Fruit fly (Drosophila melanogaster) whole organism, embryonic: ENCODE measurements around the gene Cog1.

Source experiments
- CG11696 ChIP-seq: fragments of 200-800 bp; sonication (Bioruptor generic); IDR thresholded peaks from 2 replicates; pipeline ENCODE4 v1.3.6; 2022; ENCODE audit warnings: missing biosample characterization, missing genetic modification characterization
- CG17361 ChIP-seq: fragments of 200-800 bp; sonication (Bioruptor generic); IDR thresholded peaks from 3 replicates; pipeline ENCODE4 v1.3.6; 2022; ENCODE audit warnings: missing biosample characterization, missing genetic modification characterization
- CG17802 ChIP-seq: fragments of 200-800 bp; sonication (Bioruptor generic); optimal IDR thresholded peaks from 2 replicates; lab custom pipeline; 2018; ENCODE audit warnings: missing biosample characterization, mild to moderate bottlenecking, missing genetic modification characterization, moderate library complexity
- CG2712 ChIP-seq: fragments of 200-800 bp; optimal IDR thresholded peaks from 3 replicates; lab custom pipeline; 2019; ENCODE audit warnings: missing biosample characterization, mild to moderate bottlenecking, missing genetic modification characterization, moderate library complexity
- CG34224 ChIP-seq: fragments of 200-800 bp; sonication (Bioruptor generic); IDR thresholded peaks from 3 replicates; pipeline ENCODE4 v1.3.6; 2022; ENCODE audit warnings: missing biosample characterization, missing genetic modification characterization; ENCODE audit not compliant: partially characterized antibody
- CG4282 ChIP-seq: fragments of 200-800 bp; sonication (Bioruptor generic); optimal IDR thresholded peaks from 2 replicates; lab custom pipeline; 2016; ENCODE audit warnings: missing biosample characterization, missing genetic modification characterization
- CG4404 ChIP-seq: fragments of 200-800 bp; sonication (Bioruptor generic); IDR thresholded peaks from 2 replicates; pipeline ENCODE4 v1.3.6; 2022; ENCODE audit warnings: missing biosample characterization, missing genetic modification characterization
- CG4424 ChIP-seq: fragments of 200-800 bp; sonication (Bioruptor generic); optimal IDR thresholded peaks from 3 replicates; lab custom pipeline; 2016; ENCODE audit warnings: missing biosample characterization, missing genetic modification characterization
- CG4707 ChIP-seq: fragments of 200-800 bp; sonication (Bioruptor generic); optimal IDR thresholded peaks from 2 replicates; lab custom pipeline; 2018; ENCODE audit warnings: missing biosample characterization, mild to moderate bottlenecking, missing genetic modification characterization, moderate library complexity
- CG6854 ChIP-seq: fragments of 200-800 bp; sonication (Bioruptor generic); optimal IDR thresholded peaks from 3 replicates; lab custom pipeline; 2017; ENCODE audit warnings: missing biosample characterization, mild to moderate bottlenecking, missing genetic modification characterization
- CG7271 ChIP-seq: fragments of 200-800 bp; sonication (Bioruptor generic); optimal IDR thresholded peaks from 2 replicates; lab custom pipeline; 2018; ENCODE audit warnings: missing biosample characterization, mild to moderate bottlenecking, missing genetic modification characterization, moderate library complexity
- CG8359 ChIP-seq: fragments of 200-800 bp; sonication (Bioruptor generic); optimal IDR thresholded peaks from 2 replicates; lab custom pipeline; 2017; ENCODE audit warnings: missing biosample characterization, mild to moderate bottlenecking, missing genetic modification characterization, borderline replicate concordance
- CG9817 ChIP-seq: fragments of 200-800 bp; sonication (Bioruptor generic); optimal IDR thresholded peaks from 2 replicates; lab custom pipeline; 2018; ENCODE audit warnings: missing biosample characterization, mild to moderate bottlenecking, missing genetic modification characterization, moderate library complexity
- Doc2 ChIP-seq: fragments of 200-800 bp; sonication (Bioruptor generic); IDR thresholded peaks from 2 replicates; pipeline ENCODE4 v1.3.6; 2022; ENCODE audit warnings: missing biosample characterization, missing genetic modification characterization
- Dp ChIP-seq: fragments of 200-800 bp; sonication (Bioruptor generic); optimal IDR thresholded peaks from 2 replicates; lab custom pipeline; 2018; ENCODE audit warnings: missing biosample characterization, mild to moderate bottlenecking, missing genetic modification characterization, moderate library complexity
- H2.0 ChIP-seq: fragments of 200-800 bp; sonication (Bioruptor generic); IDR thresholded peaks from 2 replicates; pipeline ENCODE4 v1.3.6; 2022; ENCODE audit warnings: missing biosample characterization, missing genetic modification characterization
- HLH4C ChIP-seq: fragments of 200-800 bp; sonication (Bioruptor generic); IDR thresholded peaks from 3 replicates; pipeline ENCODE4 v1.3.6; 2022; ENCODE audit warnings: missing biosample characterization, missing genetic modification characterization; ENCODE audit not compliant: partially characterized antibody
- Hey ChIP-seq: fragments of 200-800 bp; sonication (Bioruptor generic); optimal IDR thresholded peaks from 3 replicates; lab custom pipeline; 2018; ENCODE audit warnings: missing biosample characterization, mild to moderate bottlenecking, missing genetic modification characterization
- MTF-1 ChIP-seq: fragments of 200-800 bp; sonication (Bioruptor generic); optimal IDR thresholded peaks from 2 replicates; lab custom pipeline; 2018; ENCODE audit warnings: missing biosample characterization, mild to moderate bottlenecking, missing genetic modification characterization, borderline replicate concordance
- NK7.1 ChIP-seq: fragments of 200-800 bp; sonication (Bioruptor generic); optimal IDR thresholded peaks from 3 replicates; lab custom pipeline; 2016; ENCODE audit warnings: missing biosample characterization, missing genetic modification characterization
- Rfx ChIP-seq: fragments of 200-800 bp; sonication (Bioruptor generic); IDR thresholded peaks from 2 replicates; pipeline ENCODE4 v1.3.6; 2022; ENCODE audit warnings: missing biosample characterization, missing genetic modification characterization
- Rx ChIP-seq: fragments of 200-800 bp; sonication (Bioruptor generic); IDR thresholded peaks from 2 replicates; pipeline ENCODE4 v1.3.6; 2022; ENCODE audit warnings: missing biosample characterization, missing genetic modification characterization
- Sin3A ChIP-seq: fragments of >200 bp; optimal IDR thresholded peaks from 2 replicates; lab custom pipeline; 2018
- Sox102F ChIP-seq: fragments of 200-800 bp; sonication (Bioruptor generic); optimal IDR thresholded peaks from 2 replicates; lab custom pipeline; 2018; ENCODE audit warnings: missing biosample characterization, mild to moderate bottlenecking, missing genetic modification characterization, moderate library complexity
- Sry-β ChIP-seq: fragments of 200-800 bp; sonication (Bioruptor generic); optimal IDR thresholded peaks from 2 replicates; lab custom pipeline; 2018; ENCODE audit warnings: missing biosample characterization, mild to moderate bottlenecking, missing genetic modification characterization, moderate library complexity
- aop ChIP-seq: fragments of 200-800 bp; sonication (Bioruptor generic); IDR thresholded peaks from 2 replicates; pipeline ENCODE4 v1.3.6; 2022; ENCODE audit warnings: missing biosample characterization, missing genetic modification characterization
- cas ChIP-seq: fragments of 200-800 bp; sonication (Bioruptor generic); IDR thresholded peaks from 2 replicates; pipeline ENCODE4 v1.3.6; 2022; ENCODE audit warnings: missing biosample characterization, missing genetic modification characterization
- chm ChIP-seq: fragments of 200-800 bp; sonication (Bioruptor generic); IDR thresholded peaks from 2 replicates; pipeline ENCODE4 v1.3.6; 2022; ENCODE audit warnings: missing biosample characterization, missing genetic modification characterization
- chn ChIP-seq: fragments of 200-800 bp; sonication (Bioruptor generic); optimal IDR thresholded peaks from 2 replicates; lab custom pipeline; 2016; ENCODE audit warnings: missing biosample characterization, missing genetic modification characterization
- crc ChIP-seq: fragments of 200-800 bp; sonication (Bioruptor generic); optimal IDR thresholded peaks from 2 replicates; lab custom pipeline; 2016; ENCODE audit warnings: missing biosample characterization, missing genetic modification characterization
- dmrt11E ChIP-seq: fragments of 200-800 bp; sonication (Bioruptor generic); optimal IDR thresholded peaks from 3 replicates; lab custom pipeline; 2018; ENCODE audit warnings: missing biosample characterization, mild to moderate bottlenecking, missing genetic modification characterization, moderate library complexity
- eyg ChIP-seq: fragments of 200-800 bp; sonication (Bioruptor generic); optimal IDR thresholded peaks from 3 replicates; lab custom pipeline; 2016; ENCODE audit warnings: missing biosample characterization, missing genetic modification characterization
- fu2 ChIP-seq: fragments of 200-800 bp; sonication (Bioruptor generic); optimal IDR thresholded peaks from 2 replicates; lab custom pipeline; 2016; ENCODE audit warnings: missing biosample characterization, missing genetic modification characterization
- gem ChIP-seq: fragments of 200-800 bp; sonication (Bioruptor generic); optimal IDR thresholded peaks from 2 replicates; lab custom pipeline; 2019; ENCODE audit warnings: missing biosample characterization, mild to moderate bottlenecking, missing genetic modification characterization, moderate library complexity
- grau ChIP-seq: fragments of 200-800 bp; optimal IDR thresholded peaks from 3 replicates; lab custom pipeline; 2019; ENCODE audit warnings: missing biosample characterization, mild to moderate bottlenecking, missing genetic modification characterization, moderate library complexity
- lab ChIP-seq: fragments of 200-800 bp; sonication (Bioruptor generic); optimal IDR thresholded peaks from 3 replicates; lab custom pipeline; 2017; ENCODE audit warnings: missing biosample characterization, missing genetic modification characterization, mild to moderate bottlenecking, moderate library complexity, missing genetic modification reagents
- lbe ChIP-seq: fragments of 200-800 bp; sonication (Bioruptor generic); optimal IDR thresholded peaks from 2 replicates; lab custom pipeline; 2016; ENCODE audit warnings: missing biosample characterization, mild to moderate bottlenecking, missing genetic modification characterization
- pan ChIP-seq, 4 experiments: fragments of >200 bp in 3 of 4; fragments of 200-800 bp in 1 of 4; sonication (Bioruptor generic) in 1 of 4; optimal IDR thresholded peaks in 3 of 4; IDR thresholded peaks in 1 of 4; 2 replicates each; pipeline versions ENCODE4 v1.3.6 to Lab custom; 2017 to 2022; ENCODE audit warnings: missing biosample characterization in 2 of 4, missing genetic modification characterization in 2 of 4, mixed read lengths in 1 of 4
- pb ChIP-seq: fragments of 200-800 bp; sonication (Bioruptor generic); optimal IDR thresholded peaks from 3 replicates; lab custom pipeline; 2016; ENCODE audit warnings: missing biosample characterization, missing genetic modification characterization
- psq ChIP-seq: fragments of 200-800 bp; sonication (Bioruptor generic); optimal IDR thresholded peaks from 2 replicates; lab custom pipeline; 2017; ENCODE audit warnings: missing biosample characterization, missing genetic modification characterization
- run ChIP-seq: fragments of 200-800 bp; sonication (Bioruptor generic); optimal IDR thresholded peaks from 3 replicates; lab custom pipeline; 2018; ENCODE audit warnings: missing biosample characterization, mild to moderate bottlenecking, missing genetic modification characterization
- shn ChIP-seq: fragments of 200-800 bp; sonication (Bioruptor generic); optimal IDR thresholded peaks from 3 replicates; lab custom pipeline; 2016; ENCODE audit warnings: missing biosample characterization, missing genetic modification characterization
- trem ChIP-seq: fragments of 200-800 bp; optimal IDR thresholded peaks from 3 replicates; lab custom pipeline; 2019; ENCODE audit warnings: missing biosample characterization, mild to moderate bottlenecking, missing genetic modification characterization, moderate library complexity
- tup ChIP-seq: fragments of 200-800 bp; sonication (Bioruptor generic); optimal IDR thresholded peaks from 2 replicates; lab custom pipeline; 2016; ENCODE audit warnings: missing biosample characterization, mild to moderate bottlenecking, missing genetic modification characterization, moderate library complexity
- unpg ChIP-seq: fragments of 200-800 bp; sonication (Bioruptor generic); optimal IDR thresholded peaks from 3 replicates; lab custom pipeline; 2018; ENCODE audit warnings: missing biosample characterization, mild to moderate bottlenecking, missing genetic modification characterization, moderate library complexity
- vnd ChIP-seq: fragments of 200-800 bp; sonication (Bioruptor generic); IDR thresholded peaks from 3 replicates; pipeline ENCODE4 v1.3.6; 2022; ENCODE audit warnings: missing biosample characterization, missing genetic modification characterization; ENCODE audit not compliant: partially characterized antibody
- wek ChIP-seq: fragments of 200-800 bp; sonication (Bioruptor generic); optimal IDR thresholded peaks from 3 replicates; lab custom pipeline; 2018; ENCODE audit warnings: missing biosample characterization, mild to moderate bottlenecking, missing genetic modification characterization, moderate library complexity
- zen2 ChIP-seq: fragments of 200-800 bp; sonication (Bioruptor generic); IDR thresholded peaks from 3 replicates; pipeline ENCODE4 v1.3.6; 2022; ENCODE audit warnings: missing biosample characterization, missing genetic modification characterization; ENCODE audit not compliant: partially characterized antibody
- zf30C ChIP-seq: fragments of 200-800 bp; sonication (Bioruptor generic); optimal IDR thresholded peaks from 3 replicates; lab custom pipeline; 2018; ENCODE audit warnings: missing biosample characterization, mild to moderate bottlenecking, missing genetic modification characterization
- zfh2 ChIP-seq: fragments of 200-800 bp; sonication (Bioruptor generic); optimal IDR thresholded peaks from 2 replicates; lab custom pipeline; 2016; ENCODE audit warnings: missing biosample characterization, missing genetic modification characterization

Gene Cog1

DNA sequence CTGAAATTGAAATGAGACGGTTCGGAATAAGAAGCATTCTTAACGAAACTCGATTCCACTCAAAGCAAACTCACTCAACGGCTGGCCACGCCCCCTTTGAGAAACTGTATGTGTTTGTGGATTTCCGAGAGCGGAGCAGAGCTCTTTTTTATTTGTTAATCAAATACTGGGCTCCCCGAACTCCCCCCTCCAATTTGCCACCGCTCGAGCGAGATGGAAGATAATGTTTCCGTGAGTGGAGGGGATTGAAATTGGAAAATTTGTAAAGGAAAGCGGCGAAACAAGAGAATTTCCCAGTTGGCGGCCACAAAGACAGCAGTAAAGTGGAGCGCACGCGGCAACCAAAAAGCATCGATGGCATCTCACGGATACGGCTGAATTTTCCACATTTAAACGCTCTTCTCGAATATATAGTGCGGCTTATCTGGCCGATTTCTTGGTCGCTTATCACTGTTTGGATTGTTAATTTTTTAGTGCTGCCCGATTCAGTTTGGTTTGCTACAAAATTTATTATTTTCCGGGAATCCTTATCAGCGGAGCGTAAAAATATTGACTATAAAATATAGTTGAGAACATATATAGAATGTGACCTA, 25.1 kb upstream of the Cog1 start (continued):
- TF ChIP-seq cas (no peak), CG17361 (GFP tag; lab: Robert Waterston, UW) (no peak), NK7.1 (GFP tag; lab: Kevin White, UChicago) (no peak), zf30C (GFP tag; lab: Kevin White, UChicago) (no peak), shn (GFP tag; lab: Kevin White, UChicago) (no peak), CG7271 (no peak), CG4424 (GFP tag; lab: Kevin White, UChicago) (no peak), run (tag; lab: Kevin White, UChicago) (no peak), Rfx (GFP tag; lab: Robert Waterston, UW) (0 out of 2 replicates have a peak, but pooled peaks have one; percentile 9), CG4282 (GFP tag; lab: Kevin White, UChicago) (no peak), grau (tag; lab: Kevin White, UChicago) (no peak), wek (GFP tag; lab: Kevin White, UChicago) (no peak), trem (tag; lab: Kevin White, UChicago) (no peak), CG9817 (tag; lab: Kevin White, UChicago) (no peak), chn (no peak), gem (tag; lab: Kevin White, UChicago) (no peak), zen2 (GFP tag; lab: Robert Waterston, UW) (peak; percentile 27; the same call in 1 of the 3 replicates), psq (GFP tag; lab: Kevin White, UChicago) (no peak), Hey (tag; lab: Kevin White, UChicago) (no peak), Sin3A (lab: Kevin White, UChicago) (no peak), lab (GFP tag; lab: Kevin White, UChicago) (no peak), H2.0 (no peak), CG2712 (tag; lab: Kevin White, UChicago) (no peak), CG4404 (GFP tag; lab: Robert Waterston, UW) (no peak), CG11696 (GFP tag; lab: Robert Waterston, UW) (no peak), CG34224 (GFP tag; lab: Robert Waterston, UW) (no peak), eyg (GFP tag; lab: Kevin White, UChicago) (no peak), HLH4C (GFP tag; lab: Robert Waterston, UW) (no peak; the same call in 2 of the 3 replicates), chm (GFP tag; lab: Robert Waterston, UW) (peak; percentile 60; the same call in 1 of the 2 replicates), crc (GFP tag; lab: Kevin White, UChicago) (no peak), lbe (GFP tag; lab: Kevin White, UChicago) (no peak), Doc2 (GFP tag; lab: Robert Waterston, UW) (no peak), unpg (GFP tag; lab: Kevin White, UChicago) (peak; percentile 12), CG4707 (GFP tag; lab: Kevin White, UChicago) (no peak), Sry-β (GFP tag; lab: Kevin White, UChicago) (no peak), MTF-1 (GFP tag; lab: Kevin White, UChicago) (no peak), Dp (GFP tag; lab: Kevin White, UChicago) (no peak), Rx (GFP tag; lab: Robert Waterston, UW) (no peak), zfh2 (GFP tag; lab: Kevin White, UChicago) (no peak), dmrt11E (no peak), pan (optimal IDR thresholded peaks at IDR 0.05; lab: Kevin White, UChicago) (no peak), pan (GFP tag; optimal IDR thresholded peaks at IDR 0.05 in 1 of 2, IDR thresholded peaks at IDR 0.05 in 1 of 2) (no peak), aop (GFP tag; lab: Robert Waterston, UW) (no peak), CG17802 (tag; lab: Kevin White, UChicago) (no peak), fu2 (GFP tag; lab: Kevin White, UChicago) (no peak), Sox102F (GFP tag; lab: Kevin White, UChicago) (no peak), CG8359 (GFP tag; lab: Kevin White, UChicago) (no peak), vnd (GFP tag; lab: Robert Waterston, UW) (no peak), CG6854 (GFP tag; lab: Kevin White, UChicago) (no peak), pb (GFP tag; lab: Kevin White, UChicago) (no peak), tup (GFP tag; lab: Kevin White, UChicago) (no peak)
